Fruit fly (Drosophila melanogaster): ENCODE measurements around the gene CG14708.

Gene CG14708

dm6 chr3R:11582253-11582589 is 28.3 kb downstream of the CG14708 start (continued):
- no peak for TF ChIP-seq zf30C (GFP tag; optimal IDR thresholded peaks at IDR 0.05)
- TF ChIP-seq Mes4 (GFP tag; optimal IDR thresholded peaks at IDR 0.05), result peak; percentile 61
- TF ChIP-seq bbx (GFP tag; IDR thresholded peaks at IDR 0.05; ENCODE audit: partially characterized antibody), result no peak
- no peak for TF ChIP-seq hb (GFP tag; IDR thresholded peaks at IDR 0.05; ENCODE audit: partially characterized antibody)
- no peak for TF ChIP-seq Nf-YC (tag; optimal IDR thresholded peaks at IDR 0.05)
- peak; percentile 78 for TF ChIP-seq CG14050 (GFP tag; IDR thresholded peaks at IDR 0.05)
- peak; percentile 87 for TF ChIP-seq Ptx1 (GFP tag; IDR thresholded peaks at IDR 0.05)
- TF ChIP-seq CG6683 (GFP tag; optimal IDR thresholded peaks at IDR 0.05), result no peak
- TF ChIP-seq cato (GFP tag; optimal IDR thresholded peaks at IDR 0.05; ENCODE audit: borderline replicate concordance), result peak; percentile 25
- TF ChIP-seq Usf (GFP tag; optimal IDR thresholded peaks at IDR 0.05), result no peak
- TF ChIP-seq pum (GFP tag; optimal IDR thresholded peaks at IDR 0.05), result peak; percentile 65
- TF ChIP-seq Xrp1 (GFP tag; IDR thresholded peaks at IDR 0.05), result peak; percentile 73
- TF ChIP-seq CG12744 (GFP tag; optimal IDR thresholded peaks at IDR 0.05), result no peak
- no peak for TF ChIP-seq Atf3 (GFP tag; optimal IDR thresholded peaks at IDR 0.05)
- TF ChIP-seq slou (GFP tag; optimal IDR thresholded peaks at IDR 0.05), result no peak
- TF ChIP-seq croc (GFP tag; conservative IDR thresholded peaks at IDR 0.05), result no peak
- no peak for TF ChIP-seq Gsc (GFP tag; IDR thresholded peaks at IDR 0.05)
- peak; percentile 62 for TF ChIP-seq fd96Cb (tag; optimal IDR thresholded peaks at IDR 0.05)
- TF ChIP-seq ems (GFP tag; optimal IDR thresholded peaks at IDR 0.05), result peak; percentile 56
- TF ChIP-seq MTF-1 (GFP tag; optimal IDR thresholded peaks at IDR 0.05; ENCODE audit: borderline replicate concordance), result no peak
- peak; percentile 60 for TF ChIP-seq jing (GFP tag; optimal IDR thresholded peaks at IDR 0.05)
- TF ChIP-seq gsb-n (tag; optimal IDR thresholded peaks at IDR 0.05), result no peak
- peak; percentile 87 for TF ChIP-seq Sox102F (GFP tag; optimal IDR thresholded peaks at IDR 0.05)
- TF ChIP-seq esg (GFP tag; conservative IDR thresholded peaks at IDR 0.05), result peak; percentile 71
- TF ChIP-seq Elba2 (GFP tag; optimal IDR thresholded peaks at IDR 0.05), result no peak
- no peak for TF ChIP-seq abd-A (tag; optimal IDR thresholded peaks at IDR 0.05)
- TF ChIP-seq CG32767 (GFP tag; IDR thresholded peaks at IDR 0.05), result peak; percentile 58; the same call in 1 of the 2 replicates
- TF ChIP-seq Hr78 (GFP tag; optimal IDR thresholded peaks at IDR 0.05), result no peak
- no peak for TF ChIP-seq sna (GFP tag; IDR thresholded peaks at IDR 0.05; ENCODE audit: partially characterized antibody)
- peak; percentile 51 to 59 for TF ChIP-seq chif (GFP tag; optimal IDR thresholded peaks at IDR 0.05)
- TF ChIP-seq CG2129 (GFP tag; IDR thresholded peaks at IDR 0.05; ENCODE audit: partially characterized antibody), result no peak
- no peak for TF ChIP-seq emc (GFP tag; optimal IDR thresholded peaks at IDR 0.05)
- no peak for TF ChIP-seq CG7745 (tag; optimal IDR thresholded peaks at IDR 0.05)
- TF ChIP-seq CG2199 (GFP tag; IDR thresholded peaks at IDR 0.05), result no peak
- peak; percentile 75; the same call in 2 of the 3 replicates for TF ChIP-seq CG34422 (GFP tag; IDR thresholded peaks at IDR 0.05)
- TF ChIP-seq gro (GFP tag; optimal IDR thresholded peaks at IDR 0.05), result no peak
- TF ChIP-seq Nf-YB (GFP tag; optimal IDR thresholded peaks at IDR 0.05), result peak; percentile 12
- peak; percentile 30 for TF ChIP-seq Camta (GFP tag; optimal IDR thresholded peaks at IDR 0.05)
- TF ChIP-seq shn (GFP tag; optimal IDR thresholded peaks at IDR 0.05), result peak; percentile 64
- no peak for TF ChIP-seq CG18476 (GFP tag; optimal IDR thresholded peaks at IDR 0.05)
- TF ChIP-seq fd3F (GFP tag; optimal IDR thresholded peaks at IDR 0.05), result peak; percentile 65
- no peak for TF ChIP-seq NC2α (GFP tag; optimal IDR thresholded peaks at IDR 0.05)
- TF ChIP-seq mirr (GFP tag; optimal IDR thresholded peaks at IDR 0.05), result no peak
- peak; percentile 43 for TF ChIP-seq Atf-2 (GFP tag; optimal IDR thresholded peaks at IDR 0.05)
- TF ChIP-seq ash1 (GFP tag; optimal IDR thresholded peaks at IDR 0.05), result no peak
- TF ChIP-seq run (tag; optimal IDR thresholded peaks at IDR 0.05), result no peak
- peak; percentile 57 for TF ChIP-seq Gug (GFP tag; IDR thresholded peaks at IDR 0.05)
- TF ChIP-seq CG17186 (GFP tag; optimal IDR thresholded peaks at IDR 0.05), result no peak
- TF ChIP-seq mam (GFP tag; optimal IDR thresholded peaks at IDR 0.05), result peak; percentile 53
- TF ChIP-seq CG9817 (tag; optimal IDR thresholded peaks at IDR 0.05), result peak; percentile 31
- TF ChIP-seq Ravus (GFP tag; IDR thresholded peaks at IDR 0.05), result peak; percentile 34
